Worm (Caenorhabditis elegans): ENCODE data around the gene rnp-1.

Gene rnp-1

DNA sequence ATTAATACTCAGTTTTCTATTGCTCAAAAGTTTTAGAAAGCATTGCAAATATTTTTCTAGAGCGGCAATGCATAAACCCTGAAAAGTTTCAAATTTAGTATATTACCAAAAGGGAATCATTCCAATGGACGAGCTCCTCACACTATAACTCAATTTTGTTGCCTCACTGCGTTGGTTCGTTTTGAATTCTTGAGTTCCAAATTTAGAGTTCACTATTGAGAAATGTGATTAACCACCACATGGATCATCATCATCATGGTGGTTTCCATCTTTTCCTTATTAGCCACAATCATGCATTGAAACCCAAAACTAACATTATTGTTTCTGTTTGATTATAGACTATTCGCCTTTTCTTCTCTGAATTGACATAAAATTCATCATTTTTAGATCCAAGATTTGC is 17.9 kb downstream of the rnp-1 start:
- no peak for TF ChIP-seq unc-55 (GFP tag; optimal IDR thresholded peaks at IDR 0.05)
- peak; percentile 87 for TF ChIP-seq unc-42 (tag; optimal IDR thresholded peaks at IDR 0.05)

DNA sequence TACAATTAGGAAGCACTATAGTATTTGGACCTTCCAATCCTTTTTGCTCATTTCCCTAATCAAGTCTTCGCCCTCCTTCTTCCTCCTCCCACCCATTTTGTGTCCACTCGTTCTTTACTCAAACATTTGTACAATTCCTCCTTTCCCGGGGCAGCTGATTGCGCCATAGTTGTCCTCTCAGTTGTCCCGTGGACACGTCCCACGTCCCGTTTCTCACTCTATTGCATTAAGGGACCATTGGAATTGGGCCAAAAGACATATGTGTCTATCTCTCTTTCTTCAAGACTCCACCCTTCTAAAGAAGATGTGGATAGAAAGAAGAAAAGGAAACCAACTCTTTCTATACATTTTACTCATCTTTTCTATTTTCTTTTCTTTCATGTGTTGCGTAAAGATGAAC is 19.0 kb downstream of the rnp-1 start:
- TF ChIP-seq unc-42 (tag; optimal IDR thresholded peaks at IDR 0.05) = peak; percentile 95
- no peak for TF ChIP-seq nhr-11 (tag; optimal IDR thresholded peaks at IDR 0.05)
- no peak for TF ChIP-seq ceh-24 (tag; optimal IDR thresholded peaks at IDR 0.05)
- TF ChIP-seq pax-1 (tag; optimal IDR thresholded peaks at IDR 0.05) = no peak
- no peak for TF ChIP-seq ets-4 (tag; optimal IDR thresholded peaks at IDR 0.05)
- TF ChIP-seq ceh-9 (tag; optimal IDR thresholded peaks at IDR 0.05) = no peak
- TF ChIP-seq pha-4 (tag; optimal IDR thresholded peaks at IDR 0.05) = no peak
- TF ChIP-seq ceh-31 (tag; optimal IDR thresholded peaks at IDR 0.05) = peak; percentile 65
- TF ChIP-seq che-1 (tag; optimal IDR thresholded peaks at IDR 0.05) = no peak
- no peak for TF ChIP-seq ceh-2 (tag; optimal IDR thresholded peaks at IDR 0.05)
- no peak for TF ChIP-seq pat-9 (tag; optimal IDR thresholded peaks at IDR 0.05)

DNA sequence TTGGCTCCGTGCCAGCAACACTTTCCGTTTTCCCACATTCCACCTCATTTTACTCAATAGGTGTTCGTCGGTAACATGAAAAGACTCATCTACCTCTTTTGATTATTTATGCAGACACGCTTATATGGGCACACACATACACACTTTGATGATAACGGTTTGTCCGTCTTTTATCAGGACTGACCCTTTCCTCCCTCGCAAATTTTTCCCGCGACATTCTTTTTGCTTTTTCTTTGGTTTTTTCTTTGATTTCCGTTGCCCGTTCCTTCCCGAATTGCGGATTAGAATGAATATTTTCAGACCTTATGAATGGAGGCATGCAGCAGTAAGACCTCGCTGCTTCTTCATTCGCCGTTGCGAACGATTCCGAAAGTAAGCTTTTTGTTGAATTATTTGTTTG is 21.0 kb downstream of the rnp-1 start, which contains the start of gene vab-8:
vab-8 (plus strand) TSS at position 301 of the 400 bp plus-strand sequence.
- no peak for TF ChIP-seq ets-4 (tag; optimal IDR thresholded peaks at IDR 0.05)
- peak; percentile 26 for TF ChIP-seq elt-2 (tag; optimal IDR thresholded peaks at IDR 0.05)

DNA sequence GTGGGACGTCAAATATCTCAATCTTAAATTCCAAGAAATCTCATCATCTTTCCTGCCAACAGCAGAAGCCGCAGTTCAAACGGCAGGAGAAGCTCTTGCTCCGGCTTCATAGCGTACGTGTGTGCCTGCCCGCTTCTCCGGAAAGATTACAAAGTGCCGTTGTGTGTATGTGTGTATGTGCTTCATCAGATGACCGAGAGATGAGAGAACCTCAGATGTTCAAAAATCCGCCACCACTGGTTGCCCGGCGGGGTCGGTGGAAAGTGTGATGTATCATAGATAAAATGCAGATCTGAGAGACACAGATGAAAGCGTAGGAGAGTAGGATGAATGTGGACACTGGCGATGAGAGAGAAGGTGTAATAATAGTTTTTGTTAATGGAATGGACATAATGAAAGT is 41.4 kb downstream of the rnp-1 start:
- TF ChIP-seq ceh-34 (tag; optimal IDR thresholded peaks at IDR 0.05) = peak; percentile 6
- TF ChIP-seq nfya-1 (tag; optimal IDR thresholded peaks at IDR 0.05) = peak; percentile 55
- TF ChIP-seq mec-3 (tag; optimal IDR thresholded peaks at IDR 0.05; ENCODE audit: borderline replicate concordance) = no peak
- no peak for TF ChIP-seq K02D7.2 (tag; optimal IDR thresholded peaks at IDR 0.05)
- no peak for TF ChIP-seq pqm-1 (tag; optimal IDR thresholded peaks at IDR 0.05)
- TF ChIP-seq dmd-4 (tag; optimal IDR thresholded peaks at IDR 0.05; ENCODE audit: borderline replicate concordance) = no peak
- TF ChIP-seq ztf-16 (tag; optimal IDR thresholded peaks at IDR 0.05) = no peak
- no peak for TF ChIP-seq ref-2 (tag; optimal IDR thresholded peaks at IDR 0.05)
- TF ChIP-seq rnt-1 (tag; optimal IDR thresholded peaks at IDR 0.05) = peak; percentile 61
- no peak for TF ChIP-seq hlh-8 (tag; optimal IDR thresholded peaks at IDR 0.05)
- TF ChIP-seq ttx-3 (tag; optimal IDR thresholded peaks at IDR 0.05) = no peak
- TF ChIP-seq pat-9 (tag; optimal IDR thresholded peaks at IDR 0.05) = peak; percentile 7
- no peak for TF ChIP-seq nhr-232 (tag; optimal IDR thresholded peaks at IDR 0.05)
- TF ChIP-seq K09A11.1 (tag; optimal IDR thresholded peaks at IDR 0.05; ENCODE audit: insufficient read depth) = no peak
- no peak for TF ChIP-seq pros-1 (tag; optimal IDR thresholded peaks at IDR 0.05)
- peak; percentile 64 for TF ChIP-seq unc-55 (GFP tag; optimal IDR thresholded peaks at IDR 0.05)
- TF ChIP-seq fax-1 (tag; optimal IDR thresholded peaks at IDR 0.05) = no peak
- no peak for TF ChIP-seq dve-1 (tag; optimal IDR thresholded peaks at IDR 0.05)
- TF ChIP-seq odd-2 (tag; optimal IDR thresholded peaks at IDR 0.05) = no peak
- no peak for TF ChIP-seq F13H6.1 (tag; optimal IDR thresholded peaks at IDR 0.05)
- TF ChIP-seq ceh-2 (tag; optimal IDR thresholded peaks at IDR 0.05) = no peak
- TF ChIP-seq ceh-30 (tag; optimal IDR thresholded peaks at IDR 0.05) = no peak
- TF ChIP-seq ceh-18 (tag; optimal IDR thresholded peaks at IDR 0.05) = peak; percentile 31
- TF ChIP-seq T23F11.4 (GFP tag; optimal IDR thresholded peaks at IDR 0.05) = no peak
- no peak for TF ChIP-seq unc-3 (GFP tag; conservative IDR thresholded peaks at IDR 0.05)
- TF ChIP-seq unc-3 (tag; optimal IDR thresholded peaks at IDR 0.05) = no peak
- TF ChIP-seq ceh-24 (tag; optimal IDR thresholded peaks at IDR 0.05) = no peak
- TF ChIP-seq unc-42 (tag; optimal IDR thresholded peaks at IDR 0.05) = no peak
- TF ChIP-seq ceh-19 (GFP tag; optimal IDR thresholded peaks at IDR 0.05) = no peak

Measured in whole organism, late embryonic.